Worm (Caenorhabditis elegans) whole organism, mixed stage, embryonic: Measurements from ENCODE around the gene R09H10.1.

Experiments
- blmp-1 ChIP-seq: fragments of 150-350 bp; optimal IDR thresholded peaks from 2 replicates; lab custom pipeline; 2014; ENCODE audit warnings: missing biosample characterization, missing genetic modification characterization
- ces-1 ChIP-seq: fragments of 150-350 bp; optimal IDR thresholded peaks from 2 replicates; lab custom pipeline; 2014; ENCODE audit warnings: missing biosample characterization, missing genetic modification reagents, missing genetic modification characterization
- cnd-1 ChIP-seq: fragments of 200-800 bp; sonication (Bioruptor generic); optimal IDR thresholded peaks from 2 replicates; lab custom pipeline; 2018; ENCODE audit warnings: mild to moderate bottlenecking, missing genetic modification characterization, missing compliant biosample characterization
- elt-3 ChIP-seq: fragments of 150-350 bp; optimal IDR thresholded peaks from 2 replicates; lab custom pipeline; 2014; ENCODE audit warnings: missing biosample characterization, missing genetic modification characterization
- ham-2 ChIP-seq: fragments of 200-800 bp; sonication (Bioruptor generic); optimal IDR thresholded peaks from 2 replicates; lab custom pipeline; 2018; ENCODE audit warnings: mild to moderate bottlenecking, missing genetic modification characterization, missing compliant biosample characterization
- lin-13 ChIP-seq: fragments of 150-350 bp; optimal IDR thresholded peaks from 2 replicates; lab custom pipeline; 2014; ENCODE audit warnings: missing biosample characterization, missing genetic modification characterization
- lsy-2 ChIP-seq: fragments of 150-350 bp; optimal IDR thresholded peaks from 2 replicates; lab custom pipeline; 2014; ENCODE audit warnings: missing biosample characterization, missing genetic modification characterization
- mls-2 ChIP-seq: sonication (generic microtip); optimal IDR thresholded peaks from 2 replicates; lab custom pipeline; 2016; ENCODE audit warnings: mild to moderate bottlenecking, missing genetic modification characterization, moderate library complexity, missing compliant biosample characterization
- nhr-12 ChIP-seq: fragments of 150-350 bp; optimal IDR thresholded peaks from 2 replicates; lab custom pipeline; 2014; ENCODE audit warnings: missing biosample characterization, missing genetic modification characterization
- nhr-237 ChIP-seq: fragments of 150-350 bp; optimal IDR thresholded peaks from 2 replicates; lab custom pipeline; 2014; ENCODE audit warnings: missing biosample characterization, missing genetic modification characterization
- nhr-76 ChIP-seq: sonication (generic microtip); optimal IDR thresholded peaks from 2 replicates; lab custom pipeline; 2017; ENCODE audit warnings: missing biosample characterization, missing genetic modification characterization
- snpc-4 ChIP-seq: fragments of 150-350 bp; optimal IDR thresholded peaks from 2 replicates; lab custom pipeline; 2014; ENCODE audit warnings: missing biosample characterization, missing genetic modification characterization
- unc-39 ChIP-seq: fragments of 150-350 bp; optimal IDR thresholded peaks from 2 replicates; lab custom pipeline; 2014; ENCODE audit warnings: missing biosample characterization, missing genetic modification characterization
- unc-62 ChIP-seq: fragments of 150-350 bp; optimal IDR thresholded peaks from 2 replicates; lab custom pipeline; 2014; ENCODE audit warnings: missing biosample characterization, missing genetic modification reagents, missing genetic modification characterization

DNA sequence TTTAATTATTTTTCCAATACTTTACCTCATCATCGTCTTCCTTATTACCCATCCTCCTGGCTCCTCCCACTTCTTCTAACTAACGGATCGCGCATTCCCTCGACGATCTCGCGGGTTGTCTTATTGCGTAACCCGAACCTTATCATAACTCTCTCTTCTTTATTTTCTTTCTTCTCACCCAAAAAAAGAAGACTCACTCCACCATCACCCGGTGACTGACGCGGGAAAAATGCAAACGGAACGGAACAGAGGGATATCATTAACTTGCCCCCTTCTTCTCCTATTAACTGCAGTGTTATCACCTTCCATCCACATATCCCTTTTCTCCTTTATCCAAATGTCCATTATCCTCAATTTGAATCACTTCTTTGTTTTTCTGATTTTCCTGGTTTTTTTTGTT lies 30.0 kb upstream of the R09H10.1 start:
- TF ChIP-seq nhr-76 (no peak), unc-39 (tag; lab: Kevin White, UChicago) (no peak), lin-13 (tag; lab: Kevin White, UChicago) (no peak), nhr-237 (tag; lab: Kevin White, UChicago) (no peak), cnd-1 (tag; lab: Kevin White, UChicago) (no peak), lsy-2 (no peak), elt-3 (peak; percentile 41), ces-1 (GFP tag; lab: Kevin White, UChicago) (no peak), nhr-12 (tag; lab: Kevin White, UChicago) (no peak), unc-62 (GFP tag; lab: Kevin White, UChicago) (no peak), mls-2 (tag; lab: Kevin White, UChicago) (no peak), snpc-4 (tag; lab: Kevin White, UChicago) (no peak), blmp-1 (tag; lab: Kevin White, UChicago) (peak; percentile 4), ham-2 (no peak)
